Worm (Caenorhabditis elegans): Measurements from ENCODE around the gene ave-1.

The ave-1 gene

ce11 chrIII:1456859-1457258 lies 38.9 kb downstream of the ave-1 start:
- TF ChIP-seq unc-62 (GFP tag; optimal IDR thresholded peaks at IDR 0.05) = no peak

ce11 chrIII:1455674-1456073 lies 40.1 kb downstream of the ave-1 start, which contains the start of gene Y82E9BR.17:
Gene Y82E9BR.17 (minus strand): TSS chrIII:1455774.
- TF ChIP-seq unc-62 (GFP tag; optimal IDR thresholded peaks at IDR 0.05) = no peak

- no peak for TF ChIP-seq unc-62 (GFP tag; optimal IDR thresholded peaks at IDR 0.05)
Measured at ce11 chrIII:1446747-1447146, 49.0 kb downstream of the ave-1 start.
